Fruit fly (Drosophila melanogaster): ENCODE measurements around the gene CG11555.

DNA sequence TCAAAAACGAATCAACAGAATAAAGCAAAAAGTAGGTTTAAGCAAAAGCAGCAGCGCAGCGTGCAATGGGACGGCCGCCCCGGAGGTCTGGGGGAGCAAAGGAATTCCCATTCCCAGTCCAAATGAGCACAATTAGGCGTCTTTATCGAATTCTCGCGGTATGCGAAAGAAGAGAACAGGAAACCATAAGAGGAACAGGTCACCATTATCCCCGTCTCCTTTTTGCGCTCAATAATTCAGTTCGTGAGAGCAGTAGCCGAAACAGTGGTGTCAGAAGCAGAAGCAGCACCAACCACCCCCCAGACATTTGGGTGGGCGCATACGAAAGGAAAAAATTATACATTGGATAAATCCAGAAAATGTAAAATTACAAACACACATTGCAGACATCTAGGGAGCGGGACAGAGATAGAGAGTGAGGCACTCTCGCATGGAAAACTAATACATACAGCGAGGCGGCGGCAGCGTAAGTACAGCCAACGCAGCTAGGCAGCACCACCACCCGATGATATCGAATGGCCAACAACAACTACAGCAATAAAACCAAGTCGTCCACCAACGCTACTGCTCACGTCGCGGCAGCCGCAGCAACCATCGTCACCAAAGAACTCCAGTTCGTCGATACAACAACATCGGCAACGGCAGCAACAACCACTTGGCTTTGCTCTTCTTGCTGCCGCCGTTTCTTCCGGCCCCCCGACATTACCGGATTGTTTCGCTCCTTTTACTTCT lies 49.6 kb upstream of the CG11555 start:
- no peak for TF ChIP-seq Dad (GFP tag; optimal IDR thresholded peaks at IDR 0.05)
- TF ChIP-seq ATbp (GFP tag; optimal IDR thresholded peaks at IDR 0.05), result no peak
- no peak for TF ChIP-seq lola (GFP tag; optimal IDR thresholded peaks at IDR 0.05)
